Worm (Caenorhabditis elegans) whole organism, young adult: ENCODE data around the gene fbxa-19.

Experiments
- B0261.1 ChIP-seq: sonication (generic microtip); optimal IDR thresholded peaks from 2 replicates; lab custom pipeline; 2016; ENCODE audit warnings: mild to moderate bottlenecking, missing genetic modification characterization, moderate library complexity, missing compliant biosample characterization
- F22D6.2 ChIP-seq: sonication (generic microtip); optimal IDR thresholded peaks from 2 replicates; lab custom pipeline; 2016; ENCODE audit warnings: mild to moderate bottlenecking, missing genetic modification characterization, missing compliant biosample characterization
- F23B12.7 ChIP-seq: sonication (generic microtip); optimal IDR thresholded peaks from 2 replicates; lab custom pipeline; 2017; ENCODE audit warnings: missing genetic modification characterization, mild to moderate bottlenecking, missing compliant biosample characterization, antibody characterized with exemption, moderate library complexity; ENCODE audit not compliant: insufficient read depth
- Y53F4B.3 ChIP-seq: fragments of 200-800 bp; sonication (Bioruptor generic); IDR thresholded peaks from 2 replicates; pipeline ENCODE4 v1.3.6; 2022; ENCODE audit warnings: missing genetic modification reagents, missing genetic modification characterization, missing compliant biosample characterization
- aptf-3 ChIP-seq: fragments of 200-800 bp; sonication (Bioruptor generic); IDR thresholded peaks from 2 replicates; pipeline ENCODE4 v1.3.6; 2022; ENCODE audit warnings: missing genetic modification characterization, missing compliant biosample characterization
- atf-7 ChIP-seq: sonication (generic microtip); optimal IDR thresholded peaks from 2 replicates; lab custom pipeline; 2017; ENCODE audit warnings: mild to moderate bottlenecking, missing genetic modification characterization, missing compliant biosample characterization
- ceh-91 ChIP-seq: fragments of 200-800 bp; sonication (Bioruptor generic); IDR thresholded peaks from 2 replicates; pipeline ENCODE4 v1.3.6; 2022; ENCODE audit warnings: missing genetic modification reagents, missing genetic modification characterization, missing compliant biosample characterization
- die-1 ChIP-seq: sonication (generic microtip); optimal IDR thresholded peaks from 2 replicates; lab custom pipeline; 2016; ENCODE audit warnings: missing genotype, mild to moderate bottlenecking, missing genetic modification characterization, missing compliant biosample characterization
- dpl-1 ChIP-seq: fragments of 150-350 bp; optimal IDR thresholded peaks from 2 replicates; lab custom pipeline; 2014; ENCODE audit warnings: missing biosample characterization, missing genetic modification reagents, missing genetic modification characterization
- efl-1 ChIP-seq: fragments of 150-350 bp; optimal IDR thresholded peaks from 2 replicates; lab custom pipeline; 2014; ENCODE audit warnings: missing biosample characterization, missing genetic modification reagents, missing genetic modification characterization
- egl-18 ChIP-seq: fragments of 200-800 bp; sonication (Bioruptor generic); IDR thresholded peaks from 2 replicates; pipeline ENCODE4 v1.3.6; 2022; ENCODE audit warnings: missing genetic modification reagents, missing genetic modification characterization, missing compliant biosample characterization
- ekl-4 ChIP-seq: fragments of 200-800 bp; sonication (Bioruptor generic); IDR thresholded peaks from 2 replicates; pipeline ENCODE4 v1.3.6; 2022; ENCODE audit warnings: missing genetic modification reagents, missing genetic modification characterization, missing compliant biosample characterization
- ets-4 ChIP-seq: fragments of 200-800 bp; sonication (Bioruptor generic); optimal IDR thresholded peaks from 2 replicates; lab custom pipeline; 2018; ENCODE audit warnings: mild to moderate bottlenecking, missing genetic modification characterization, missing compliant biosample characterization
- fkh-3 ChIP-seq: sonication (generic microtip); optimal IDR thresholded peaks from 2 replicates; lab custom pipeline; 2016; ENCODE audit warnings: mild to moderate bottlenecking, missing genetic modification characterization, missing compliant biosample characterization
- him-1 ChIP-seq: sonication (generic microtip); optimal IDR thresholded peaks from 2 replicates; lab custom pipeline; 2016; ENCODE audit warnings: missing genotype, missing genetic modification reagents, missing genetic modification characterization, missing compliant biosample characterization
- hmg-1.2 ChIP-seq: fragments of 200-800 bp; sonication (Bioruptor generic); IDR thresholded peaks from 2 replicates; pipeline ENCODE4 v1.3.6; 2022; ENCODE audit warnings: missing genetic modification reagents, missing genetic modification characterization, missing compliant biosample characterization
- let-526 ChIP-seq: fragments of 200-800 bp; sonication (Bioruptor generic); IDR thresholded peaks from 2 replicates; pipeline ENCODE4 v1.3.6; 2022; ENCODE audit warnings: missing genetic modification reagents, missing genetic modification characterization, missing compliant biosample characterization
- lin-26 ChIP-seq: fragments of 200-800 bp; sonication (Bioruptor generic); IDR thresholded peaks from 2 replicates; pipeline ENCODE4 v1.3.6; 2022; ENCODE audit warnings: missing genetic modification reagents, missing genetic modification characterization, missing compliant biosample characterization
- lin-40 ChIP-seq: sonication (generic microtip); optimal IDR thresholded peaks from 2 replicates; lab custom pipeline; 2016; ENCODE audit warnings: missing genetic modification characterization, mild to moderate bottlenecking, missing compliant biosample characterization, missing genotype, missing genetic modification reagents
- madf-3 ChIP-seq: fragments of 200-800 bp; sonication (Bioruptor generic); IDR thresholded peaks from 2 replicates; pipeline ENCODE4 v1.3.6; 2022; ENCODE audit warnings: missing genetic modification reagents, missing genetic modification characterization, missing compliant biosample characterization
- madf-8 ChIP-seq: fragments of 200-800 bp; sonication (Bioruptor generic); conservative IDR thresholded peaks from 2 replicates; pipeline ENCODE4 v1.3.6; 2022; ENCODE audit warnings: missing genetic modification reagents, missing genetic modification characterization, missing compliant biosample characterization
- mcd-1 ChIP-seq: fragments of 200-800 bp; sonication (Bioruptor generic); IDR thresholded peaks from 2 replicates; pipeline ENCODE4 v1.3.6; 2022; ENCODE audit warnings: missing genetic modification reagents, missing genetic modification characterization, missing compliant biosample characterization
- mxl-1 ChIP-seq: sonication (generic microtip); optimal IDR thresholded peaks from 2 replicates; lab custom pipeline; 2016; ENCODE audit warnings: missing genetic modification characterization, missing compliant biosample characterization
- nfyb-1 ChIP-seq: fragments of 200-800 bp; sonication (Bioruptor generic); IDR thresholded peaks from 2 replicates; pipeline ENCODE4 v1.3.6; 2022; ENCODE audit warnings: missing genetic modification reagents, missing genetic modification characterization, missing compliant biosample characterization
- nhr-179 ChIP-seq: sonication (generic microtip); optimal IDR thresholded peaks from 2 replicates; lab custom pipeline; 2016; ENCODE audit warnings: mild to moderate bottlenecking, missing genetic modification characterization, missing compliant biosample characterization
- nhr-80 ChIP-seq: sonication (generic microtip); optimal IDR thresholded peaks from 2 replicates; lab custom pipeline; 2016; ENCODE audit warnings: missing genetic modification characterization, missing compliant biosample characterization
- nhr-90 ChIP-seq: sonication (generic microtip); optimal IDR thresholded peaks from 2 replicates; lab custom pipeline; 2016; ENCODE audit warnings: missing genotype, mild to moderate bottlenecking, missing genetic modification characterization, missing compliant biosample characterization
- rpc-1 ChIP-seq, 2 experiments: fragments of 150-350 bp in 1 of 2; sonication (generic microtip) in 1 of 2; optimal IDR thresholded peaks; 2 replicates each; lab custom pipeline; 2014 to 2018; ENCODE audit warnings: missing biosample characterization in 1 of 2, missing genetic modification characterization in 1 of 2, missing genetic modification reagents in 1 of 2, missing genotype in 1 of 2
- snpc-1.1 ChIP-seq: sonication (generic microtip); optimal IDR thresholded peaks from 2 replicates; lab custom pipeline; 2017; ENCODE audit warnings: missing genetic modification characterization, mild to moderate bottlenecking, missing compliant biosample characterization, antibody characterized with exemption, moderate library complexity, missing genotype, missing genetic modification reagents; ENCODE audit not compliant: insufficient read depth
- snpc-3.4 ChIP-seq: sonication (generic microtip); optimal IDR thresholded peaks from 2 replicates; lab custom pipeline; 2017; ENCODE audit warnings: missing genetic modification characterization, mild to moderate bottlenecking, missing compliant biosample characterization, antibody characterized with exemption, moderate library complexity, missing genotype, missing genetic modification reagents
- somi-1 ChIP-seq: fragments of 200-800 bp; sonication (Bioruptor generic); optimal IDR thresholded peaks from 2 replicates; lab custom pipeline; 2018; ENCODE audit warnings: mild to moderate bottlenecking, missing genetic modification characterization, missing compliant biosample characterization
- tbp1 ChIP-seq: fragments of 200-800 bp; sonication (Bioruptor generic); optimal IDR thresholded peaks from 2 replicates; lab custom pipeline; 2018; ENCODE audit warnings: mild to moderate bottlenecking, missing genetic modification characterization, missing compliant biosample characterization
- zfh-2 ChIP-seq: fragments of 200-800 bp; sonication (Bioruptor generic); conservative IDR thresholded peaks from 2 replicates; pipeline ENCODE4 v1.3.6; 2022; ENCODE audit warnings: missing genetic modification reagents, missing genetic modification characterization, missing compliant biosample characterization
- ztf-22 ChIP-seq: fragments of 200-800 bp; sonication (Bioruptor generic); optimal IDR thresholded peaks from 2 replicates; lab custom pipeline; 2018; ENCODE audit warnings: mild to moderate bottlenecking, missing genetic modification characterization, moderate library complexity, missing compliant biosample characterization

The fbxa-19 gene

DNA sequence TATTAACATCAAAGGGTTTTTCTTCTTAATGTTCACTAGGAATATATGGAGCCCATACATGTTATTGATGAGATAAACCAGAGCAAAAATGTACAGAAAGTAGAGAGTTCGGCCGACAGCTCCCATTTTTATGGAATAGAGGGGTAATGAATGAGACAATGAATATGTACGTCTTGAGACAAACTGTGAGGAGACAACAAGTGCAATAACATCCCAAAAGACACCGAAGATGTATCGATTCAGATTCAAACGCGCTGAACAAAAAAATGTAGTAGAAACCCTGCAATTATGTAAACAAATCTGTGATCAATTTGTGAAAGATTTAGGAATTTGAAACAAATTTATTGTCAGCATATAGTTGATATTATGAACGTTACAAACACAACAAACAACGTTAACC lies 31.8 kb downstream of the fbxa-19 start:
- TF ChIP-seq nhr-90 (tag; lab: Kevin White, UChicago) (no peak), let-526 (GFP tag; lab: Robert Waterston, UW) (no peak), mxl-1 (tag; lab: Kevin White, UChicago) (no peak), ztf-22 (GFP tag; lab: Kevin White, UChicago) (no peak), F23B12.7 (tag; lab: Kevin White, UChicago) (no peak), lin-40 (tag; lab: Kevin White, UChicago) (no peak), snpc-3.4 (tag; lab: Kevin White, UChicago) (no peak)

ce11 chrIII:1347539-1347938 lies 32.3 kb downstream of the fbxa-19 start, which contains the start of gene Y82E9BL.5:
Gene Y82E9BL.5 (minus strand): TSS chrIII:1347639.
- TF ChIP-seq ekl-4 (GFP tag; lab: Robert Waterston, UW) = no peak
- TF ChIP-seq, all 124 proteins: peak for 0

ce11 chrIII:1349313-1349712 lies 34.1 kb downstream of the fbxa-19 start, which contains the start of gene fbxa-25:
Gene fbxa-25 (minus strand): TSS chrIII:1349450.
- TF ChIP-seq nhr-80 (tag; lab: Kevin White, UChicago) (peak; percentile 15), dpl-1 (GFP tag; lab: Kevin White, UChicago) (no peak), hmg-1.2 (GFP tag; lab: Robert Waterston, UW) (no peak)

ce11 chrIII:1350745-1351144 lies 35.5 kb downstream of the fbxa-19 start, which contains the start of gene Y82E9BL.3:
Gene Y82E9BL.3 (minus strand): TSS chrIII:1350845.
- no peak for TF ChIP-seq egl-18
- no peak for TF ChIP-seq aptf-3 (GFP tag; lab: Robert Waterston, UW)
- TF ChIP-seq F22D6.2 (tag; lab: Kevin White, UChicago) = no peak
- no peak for TF ChIP-seq madf-8 (GFP tag; lab: Robert Waterston, UW)
- no peak for TF ChIP-seq somi-1 (GFP tag; lab: Kevin White, UChicago)
- no peak for TF ChIP-seq fkh-3 (tag; lab: Kevin White, UChicago)
- TF ChIP-seq atf-7 = no peak
- no peak for TF ChIP-seq lin-26 (GFP tag; lab: Robert Waterston, UW)
- no peak for TF ChIP-seq nhr-179 (tag; lab: Kevin White, UChicago)
- no peak for TF ChIP-seq madf-3 (GFP tag; lab: Robert Waterston, UW)
- TF ChIP-seq nhr-90 (tag; lab: Kevin White, UChicago) = no peak
- TF ChIP-seq ets-4 (GFP tag; lab: Kevin White, UChicago) = no peak

- TF ChIP-seq mcd-1 (GFP tag; lab: Robert Waterston, UW) (no peak), efl-1 (GFP tag; lab: Kevin White, UChicago) (no peak), rpc-1 (optimal IDR thresholded peaks at IDR 0.05; lab: Kevin White, UChicago) (peak; percentile 49), rpc-1 (tag; optimal IDR thresholded peaks at IDR 0.05; lab: Kevin White, UChicago) (peak; percentile 72), Y53F4B.3 (GFP tag; lab: Robert Waterston, UW) (no peak), nfyb-1 (GFP tag; lab: Robert Waterston, UW) (0 out of 2 replicates have a peak, but pooled peaks have one; percentile 36), him-1 (peak; percentile 33), B0261.1 (tag; lab: Kevin White, UChicago) (peak; percentile 68), die-1 (tag; lab: Kevin White, UChicago) (peak; percentile 25), tbp1 (GFP tag; lab: Kevin White, UChicago) (peak; percentile 85), ceh-91 (GFP tag; lab: Robert Waterston, UW) (no peak), ets-4 (GFP tag; lab: Kevin White, UChicago) (no peak), snpc-1.1 (peak; percentile 25), zfh-2 (GFP tag; lab: Robert Waterston, UW) (no peak), lin-26 (GFP tag; lab: Robert Waterston, UW) (peak; percentile 64; the same call in 1 of the 2 replicates)
These were observed 39.3 kb downstream of the fbxa-19 start for ce11 chrIII:1354523-1354922.
